Worm (Caenorhabditis elegans) whole organism, L4 larva: ENCODE results near the gene nlp-20.

Experiments used
- F26F4.8 ChIP-seq: fragments of 200-800 bp; sonication (Bioruptor generic); conservative IDR thresholded peaks from 2 replicates; pipeline ENCODE4 v1.3.6; 2022; ENCODE audit warnings: missing genetic modification characterization, missing compliant biosample characterization
- F44E2.7 ChIP-seq: fragments of 200-800 bp; sonication (Bioruptor generic); IDR thresholded peaks from 2 replicates; pipeline ENCODE4 v2.1.2; 2022; ENCODE audit warnings: missing genetic modification characterization, missing compliant biosample characterization
- T20F7.1 ChIP-seq: fragments of 200-800 bp; sonication (Bioruptor generic); optimal IDR thresholded peaks from 2 replicates; lab custom pipeline; 2018; ENCODE audit warnings: mild to moderate bottlenecking, missing genetic modification characterization, missing compliant biosample characterization
- T26A8.4 ChIP-seq: fragments of 200-800 bp; sonication (Bioruptor generic); IDR thresholded peaks from 2 replicates; pipeline ENCODE4 v1.3.6; 2022; ENCODE audit warnings: missing genetic modification characterization, missing compliant biosample characterization
- Y105C5A.15 ChIP-seq: fragments of 200-800 bp; sonication (Bioruptor generic); IDR thresholded peaks from 2 replicates; pipeline ENCODE4 v1.3.6; 2022; ENCODE audit warnings: missing genetic modification characterization, missing compliant biosample characterization
- ZK546.5 ChIP-seq, 2 experiments: sonication (generic microtip); optimal IDR thresholded peaks; 2 replicates each; lab custom pipeline; 2017; ENCODE audit warnings: missing biosample characterization in 2 of 2, missing genetic modification characterization in 2 of 2
- ceh-20 ChIP-seq: fragments of 200-800 bp; sonication (Bioruptor generic); IDR thresholded peaks from 2 replicates; pipeline ENCODE4 v1.3.6; 2022; ENCODE audit warnings: missing genetic modification reagents, missing genetic modification characterization, missing compliant biosample characterization
- ceh-28 ChIP-seq: fragments of 150-350 bp; optimal IDR thresholded peaks from 2 replicates; lab custom pipeline; 2014; ENCODE audit warnings: missing biosample characterization, missing genetic modification reagents, missing genetic modification characterization
- ceh-82 ChIP-seq: sonication (generic microtip); optimal IDR thresholded peaks from 2 replicates; lab custom pipeline; 2017; ENCODE audit warnings: missing biosample characterization, missing genetic modification characterization
- ces-1 ChIP-seq: fragments of 150-350 bp; sonication (generic microtip); optimal IDR thresholded peaks from 4 replicates; lab custom pipeline; 2014; ENCODE audit warnings: missing biosample characterization, missing genetic modification reagents, missing genetic modification characterization
- daf-8 ChIP-seq: fragments of 200-800 bp; sonication (Bioruptor generic); IDR thresholded peaks from 2 replicates; pipeline ENCODE4 v1.3.6; 2022; ENCODE audit warnings: missing genetic modification characterization, missing compliant biosample characterization
- dmd-8 ChIP-seq: fragments of 200-800 bp; sonication (Bioruptor generic); IDR thresholded peaks from 2 replicates; pipeline ENCODE4 v1.3.6; 2022; ENCODE audit warnings: missing genetic modification characterization, missing compliant biosample characterization
- egl-27 ChIP-seq: sonication (generic microtip); optimal IDR thresholded peaks from 3 replicates; lab custom pipeline; 2017; ENCODE audit warnings: missing biosample characterization, missing genetic modification reagents, missing genetic modification characterization
- egl-43 ChIP-seq: fragments of 200-800 bp; sonication (Bioruptor generic); IDR thresholded peaks from 2 replicates; pipeline ENCODE4 v1.3.6; 2022; ENCODE audit warnings: missing genetic modification reagents, missing genetic modification characterization, missing compliant biosample characterization
- fkh-10 ChIP-seq: fragments of 150-350 bp; optimal IDR thresholded peaks from 2 replicates; lab custom pipeline; 2014; ENCODE audit warnings: missing biosample characterization, missing genetic modification reagents, missing genetic modification characterization
- hlh-30 ChIP-seq: sonication (generic microtip); optimal IDR thresholded peaks from 2 replicates; lab custom pipeline; 2017; ENCODE audit warnings: antibody characterized with exemption, mild to moderate bottlenecking, missing genetic modification characterization, missing compliant biosample characterization; ENCODE audit not compliant: insufficient read depth
- hmg-1.1 ChIP-seq: fragments of 200-800 bp; sonication (Bioruptor generic); IDR thresholded peaks from 2 replicates; pipeline ENCODE4 v1.3.6; 2022; ENCODE audit warnings: missing genetic modification reagents, missing genetic modification characterization, missing compliant biosample characterization
- jun-1 ChIP-seq: fragments of 150-350 bp; optimal IDR thresholded peaks from 2 replicates; lab custom pipeline; 2014; ENCODE audit warnings: missing biosample characterization, missing genetic modification reagents, missing genetic modification characterization
- lin-1 ChIP-seq: fragments of 200-800 bp; sonication (Bioruptor generic); IDR thresholded peaks from 2 replicates; pipeline ENCODE4 v1.3.6; 2022; ENCODE audit warnings: missing genetic modification reagents, missing genetic modification characterization, missing compliant biosample characterization
- lin-29 ChIP-seq: fragments of 200-800 bp; sonication (Bioruptor generic); IDR thresholded peaks from 2 replicates; pipeline ENCODE4 v1.3.6; 2022; ENCODE audit warnings: missing genetic modification reagents, missing genetic modification characterization, missing compliant biosample characterization
- lsy-2 ChIP-seq, 2 experiments: fragments of 150-350 bp in 1 of 2; sonication (generic microtip) in 1 of 2; optimal IDR thresholded peaks; 2 replicates each; lab custom pipeline; 2014 to 2017; ENCODE audit warnings: missing biosample characterization in 2 of 2, missing genetic modification characterization in 2 of 2
- madf-5 ChIP-seq, 2 experiments: fragments of 200-800 bp; sonication (Bioruptor generic); IDR thresholded peaks; 2 replicates each; pipeline ENCODE4 v1.3.6; 2022; ENCODE audit warnings: missing compliant biosample characterization in 2 of 2, missing genetic modification characterization in 2 of 2
- mep-1 ChIP-seq: fragments of 150-350 bp; sonication (generic microtip); optimal IDR thresholded peaks from 3 replicates; lab custom pipeline; 2014; ENCODE audit warnings: missing biosample characterization, missing genetic modification characterization
- nhr-102 ChIP-seq: sonication (generic microtip); optimal IDR thresholded peaks from 2 replicates; lab custom pipeline; 2016; ENCODE audit warnings: mild to moderate bottlenecking, missing genetic modification characterization, moderate library complexity, missing compliant biosample characterization
- nhr-11 ChIP-seq: fragments of 150-350 bp; optimal IDR thresholded peaks from 2 replicates; lab custom pipeline; 2014; ENCODE audit warnings: missing biosample characterization, missing genetic modification characterization
- nhr-237 ChIP-seq: sonication (generic microtip); optimal IDR thresholded peaks from 2 replicates; lab custom pipeline; 2017; ENCODE audit warnings: missing biosample characterization, missing genetic modification characterization
- nhr-25 ChIP-seq: sonication (generic microtip); optimal IDR thresholded peaks from 2 replicates; lab custom pipeline; 2017; ENCODE audit warnings: missing genetic modification characterization, mild to moderate bottlenecking, missing compliant biosample characterization, antibody characterized with exemption, moderate library complexity, borderline replicate concordance; ENCODE audit not compliant: insufficient read depth
- nhr-41 ChIP-seq: fragments of 200-800 bp; sonication (Bioruptor generic); IDR thresholded peaks from 2 replicates; pipeline ENCODE4 v1.3.6; 2022; ENCODE audit warnings: missing genetic modification reagents, missing genetic modification characterization, missing compliant biosample characterization
- nhr-48 ChIP-seq: sonication (generic microtip); optimal IDR thresholded peaks from 2 replicates; lab custom pipeline; 2016; ENCODE audit warnings: mild to moderate bottlenecking, missing genetic modification characterization, missing compliant biosample characterization
- pqm-1 ChIP-seq: sonication (generic microtip); optimal IDR thresholded peaks from 2 replicates; lab custom pipeline; 2017; ENCODE audit warnings: missing biosample characterization, missing genetic modification characterization
- set-16 ChIP-seq: fragments of 200-800 bp; sonication (Bioruptor generic); IDR thresholded peaks from 2 replicates; pipeline ENCODE4 v1.3.6; 2022; ENCODE audit warnings: missing genetic modification reagents, missing genetic modification characterization, missing compliant biosample characterization
- skn-1 ChIP-seq: fragments of 150-350 bp; optimal IDR thresholded peaks from 2 replicates; lab custom pipeline; 2014; ENCODE audit warnings: missing biosample characterization, missing genetic modification characterization
- spr-1 ChIP-seq: sonication (generic microtip); optimal IDR thresholded peaks from 2 replicates; lab custom pipeline; 2016; ENCODE audit warnings: mild to moderate bottlenecking, missing genetic modification characterization, missing compliant biosample characterization
- unc-39 ChIP-seq: sonication (generic microtip); optimal IDR thresholded peaks from 2 replicates; lab custom pipeline; 2017; ENCODE audit warnings: missing biosample characterization, missing genetic modification characterization
- unc-62 ChIP-seq, 3 experiments: fragments of 150-350 bp in 1 of 3; sonication (generic microtip); optimal IDR thresholded peaks in 2 of 3; peaks in 1 of 3; 1 replicate in 1 of 3; 2 replicates in 2 of 3; lab custom pipeline; 2014 to 2017; ENCODE audit warnings: missing biosample characterization in 3 of 3, missing genetic modification characterization in 3 of 3, missing genetic modification reagents in 3 of 3, missing genotype in 1 of 3
- zip-2 ChIP-seq: fragments of 150-350 bp; optimal IDR thresholded peaks from 2 replicates; lab custom pipeline; 2014; ENCODE audit warnings: missing biosample characterization, missing genetic modification characterization
- ztf-7 ChIP-seq: fragments of 150-350 bp; optimal IDR thresholded peaks from 2 replicates; lab custom pipeline; 2014; ENCODE audit warnings: missing biosample characterization, missing genetic modification characterization

Gene nlp-20

ce11 chrIV:7619261-7619660 is 23.6 kb downstream of the nlp-20 start (continued):
- TF ChIP-seq nhr-102 (tag; lab: Kevin White, UChicago) = no peak
- no peak for TF ChIP-seq nhr-25 (tag; lab: Kevin White, UChicago)
- no peak for TF ChIP-seq ceh-82 (tag; lab: Kevin White, UChicago)
- TF ChIP-seq ZK546.5 (tag; optimal IDR thresholded peaks at IDR 0.05; lab: Kevin White, UChicago) = no peak
- TF ChIP-seq skn-1 (tag; lab: Kevin White, UChicago) = no peak
- no peak for TF ChIP-seq lin-29 (GFP tag; lab: Robert Waterston, UW)
- TF ChIP-seq lsy-2 (tag; optimal IDR thresholded peaks at IDR 0.05; lab: Kevin White, UChicago) = peak in 1 of 2 experiments; percentile 23
- peak; percentile 93 for TF ChIP-seq set-16 (GFP tag; lab: Robert Waterston, UW)
- peak; percentile 25 for TF ChIP-seq fkh-10 (GFP tag; lab: Kevin White, UChicago)
- no peak for TF ChIP-seq ceh-28 (tag; lab: Kevin White, UChicago)
- no peak for TF ChIP-seq ceh-20 (GFP tag; lab: Robert Waterston, UW)
- TF ChIP-seq mep-1 = peak; percentile 3
- no peak for TF ChIP-seq nhr-237 (tag; lab: Kevin White, UChicago)
- TF ChIP-seq egl-27 (tag; lab: Kevin White, UChicago) = no peak
- TF ChIP-seq pqm-1 (tag; lab: Kevin White, UChicago) = no peak
- TF ChIP-seq zip-2 (tag; lab: Kevin White, UChicago) = no peak
- TF ChIP-seq T20F7.1 (GFP tag; lab: Kevin White, UChicago) = no peak
- TF ChIP-seq F44E2.7 (GFP tag; lab: Robert Waterston, UW) = no peak
- no peak for TF ChIP-seq unc-39 (tag; lab: Kevin White, UChicago)
- TF ChIP-seq egl-43 (GFP tag; lab: Robert Waterston, UW) = peak; percentile 67; the same call in 1 of the 2 replicates
- no peak for TF ChIP-seq madf-5 (GFP tag; IDR thresholded peaks at IDR 0.05; lab: Robert Waterston, UW)
- no peak for TF ChIP-seq Y105C5A.15 (GFP tag; lab: Robert Waterston, UW)
- no peak for TF ChIP-seq T26A8.4 (GFP tag; lab: Robert Waterston, UW)
- TF ChIP-seq nhr-41 = no peak

- TF ChIP-seq ces-1 (GFP tag; lab: Kevin White, UChicago) = peak; percentile 48
- TF ChIP-seq jun-1 = no peak
- TF ChIP-seq lin-1 (GFP tag; lab: Robert Waterston, UW) = no peak
- TF ChIP-seq hlh-30 = peak; percentile 15
- TF ChIP-seq F26F4.8 (GFP tag; lab: Robert Waterston, UW) = no peak
- TF ChIP-seq lsy-2 (tag; optimal IDR thresholded peaks at IDR 0.05; lab: Kevin White, UChicago) = no peak
- no peak for TF ChIP-seq daf-8 (GFP tag; lab: Robert Waterston, UW)
- no peak for TF ChIP-seq spr-1 (tag; lab: Kevin White, UChicago)
- TF ChIP-seq fkh-10 (GFP tag; lab: Kevin White, UChicago) = peak; percentile 27
- TF ChIP-seq, all 104 proteins: peak for 3
Observed at ce11 chrIV:7612523-7612922, 30.3 kb downstream of the nlp-20 start.

ce11 chrIV:7611396-7611795 is 31.5 kb downstream of the nlp-20 start:
- TF ChIP-seq ztf-7 (no peak), dmd-8 (no peak), hmg-1.1 (GFP tag; lab: Robert Waterston, UW) (peak; percentile 40; the same call in 1 of the 2 replicates), lin-29 (GFP tag; lab: Robert Waterston, UW) (no peak), unc-62 (GFP tag; optimal IDR thresholded peaks at IDR 0.05 in 1 of 2; lab: Kevin White, UChicago) (peak in 1 of 2 experiments; percentile 75), unc-62 (tag; optimal IDR thresholded peaks at IDR 0.05; lab: Kevin White, UChicago) (no peak), nhr-11 (tag; lab: Kevin White, UChicago) (no peak)
- TF ChIP-seq, all 104 proteins: peak for 2

- no peak for TF ChIP-seq nhr-48 (tag; lab: Kevin White, UChicago)
- TF ChIP-seq unc-62 (GFP tag; optimal IDR thresholded peaks at IDR 0.05 in 1 of 2; lab: Kevin White, UChicago) = peak in 1 of 2 experiments; percentile 90
- TF ChIP-seq unc-62 (tag; optimal IDR thresholded peaks at IDR 0.05; lab: Kevin White, UChicago) = no peak
Observed at ce11 chrIV:7608111-7608510, 34.8 kb downstream of the nlp-20 start.
